Fruit fly (Drosophila melanogaster): ENCODE measurements around the gene CG3698.
A peak's percentile ranks its signal among the peaks of the same experiment; 100 is the strongest.

CG3698 gene

dm6 chr3L:20747299-20747925 is 50.8 kb downstream of the CG3698 start (continued):
- TF ChIP-seq vvl (GFP tag; IDR thresholded peaks at IDR 0.05) (no peak), bab2 (GFP tag; optimal IDR thresholded peaks at IDR 0.05) (no peak), Jarid2 (GFP tag; optimal IDR thresholded peaks at IDR 0.05) (no peak), nerfin-2 (GFP tag; IDR thresholded peaks at IDR 0.05; ENCODE audit: partially characterized antibody) (no peak), rib (GFP tag; IDR thresholded peaks at IDR 0.05) (no peak), CG1603 (tag; optimal IDR thresholded peaks at IDR 0.05) (no peak), pita (GFP tag; optimal IDR thresholded peaks at IDR 0.05) (no peak), CG12236 (GFP tag; optimal IDR thresholded peaks at IDR 0.05) (no peak), Trl (optimal IDR thresholded peaks at IDR 0.05) (no peak), Trl (GFP tag; optimal IDR thresholded peaks at IDR 0.05) (peak; percentile 21), cwo (GFP tag; optimal IDR thresholded peaks at IDR 0.05) (peak; percentile 47), scrt (GFP tag; optimal IDR thresholded peaks at IDR 0.05) (peak; percentile 64), dimm (GFP tag; IDR thresholded peaks at IDR 0.05) (no peak), Hey (tag; optimal IDR thresholded peaks at IDR 0.05) (no peak), Bdp1 (GFP tag; optimal IDR thresholded peaks at IDR 0.05) (no peak), Fer1 (GFP tag; optimal IDR thresholded peaks at IDR 0.05) (peak; percentile 25), Dip2 (GFP tag; IDR thresholded peaks at IDR 0.05) (no peak), Asciz (GFP tag; optimal IDR thresholded peaks at IDR 0.05) (no peak), bcd (GFP tag; optimal IDR thresholded peaks at IDR 0.05) (peak; percentile 19), zfh1 (GFP tag; IDR thresholded peaks at IDR 0.05) (no peak), Mad (GFP tag; optimal IDR thresholded peaks at IDR 0.05) (no peak), CG3847 (GFP tag; IDR thresholded peaks at IDR 0.05) (no peak), grn (GFP tag; optimal IDR thresholded peaks at IDR 0.05) (no peak), lilli (GFP tag; optimal IDR thresholded peaks at IDR 0.05) (peak; percentile 40), dpn (GFP tag; optimal IDR thresholded peaks at IDR 0.05) (no peak), Sox102F (GFP tag; optimal IDR thresholded peaks at IDR 0.05) (peak; percentile 38), fu2 (GFP tag; optimal IDR thresholded peaks at IDR 0.05) (no peak), CG11456 (GFP tag; IDR thresholded peaks at IDR 0.05) (no peak), HmgD (GFP tag; optimal IDR thresholded peaks at IDR 0.05) (no peak), CG2889 (GFP tag; IDR thresholded peaks at IDR 0.05) (no peak), tin (GFP tag; optimal IDR thresholded peaks at IDR 0.05) (no peak), CG16813 (GFP tag; IDR thresholded peaks at IDR 0.05; ENCODE audit: partially characterized antibody) (no peak), Gsc (GFP tag; IDR thresholded peaks at IDR 0.05) (no peak), CG2202 (tag; optimal IDR thresholded peaks at IDR 0.05) (no peak), B-H2 (GFP tag; optimal IDR thresholded peaks at IDR 0.05) (no peak), CG2120 (GFP tag; optimal IDR thresholded peaks at IDR 0.05) (peak; percentile 61), YL-1 (GFP tag; optimal IDR thresholded peaks at IDR 0.05) (no peak), CG13624 (GFP tag; optimal IDR thresholded peaks at IDR 0.05) (no peak), CG15011 (GFP tag; optimal IDR thresholded peaks at IDR 0.05) (no peak), CG4282 (GFP tag; optimal IDR thresholded peaks at IDR 0.05) (no peak), danr (GFP tag; IDR thresholded peaks at IDR 0.05) (no peak), CG33213 (GFP tag; optimal IDR thresholded peaks at IDR 0.05) (no peak), esg (GFP tag; conservative IDR thresholded peaks at IDR 0.05) (no peak), Hmx (GFP tag; optimal IDR thresholded peaks at IDR 0.05) (no peak), onecut (GFP tag; IDR thresholded peaks at IDR 0.05) (no peak), BtbVII (GFP tag; optimal IDR thresholded peaks at IDR 0.05) (no peak), Dbx (GFP tag; IDR thresholded peaks at IDR 0.05) (no peak), D19A (tag; optimal IDR thresholded peaks at IDR 0.05) (no peak), Side (GFP tag; optimal IDR thresholded peaks at IDR 0.05) (no peak), Max (GFP tag; optimal IDR thresholded peaks at IDR 0.05) (no peak), Atf3 (GFP tag; optimal IDR thresholded peaks at IDR 0.05) (no peak), chn (GFP tag; optimal IDR thresholded peaks at IDR 0.05) (no peak)

All from whole organism, embryonic.